Worm (Caenorhabditis elegans) whole organism, young adult: ENCODE results near the gene seld-1.

Experiments
- B0261.1 ChIP-seq: sonication (generic microtip); optimal IDR thresholded peaks from 2 replicates; lab custom pipeline; 2016; ENCODE audit warnings: mild to moderate bottlenecking, missing genetic modification characterization, moderate library complexity, missing compliant biosample characterization
- F22D6.2 ChIP-seq: sonication (generic microtip); optimal IDR thresholded peaks from 2 replicates; lab custom pipeline; 2016; ENCODE audit warnings: mild to moderate bottlenecking, missing genetic modification characterization, missing compliant biosample characterization
- F39B2.1 ChIP-seq: fragments of 200-800 bp; sonication (Bioruptor generic); IDR thresholded peaks from 2 replicates; pipeline ENCODE4 v1.3.6; 2022; ENCODE audit warnings: missing genetic modification reagents, missing genetic modification characterization, missing compliant biosample characterization
- dpl-1 ChIP-seq: fragments of 150-350 bp; optimal IDR thresholded peaks from 2 replicates; lab custom pipeline; 2014; ENCODE audit warnings: missing biosample characterization, missing genetic modification reagents, missing genetic modification characterization
- mes-4 ChIP-seq: sonication (generic microtip); optimal IDR thresholded peaks from 2 replicates; lab custom pipeline; 2016; ENCODE audit warnings: missing genotype, missing genetic modification characterization, missing compliant biosample characterization
- nhr-90 ChIP-seq: sonication (generic microtip); optimal IDR thresholded peaks from 2 replicates; lab custom pipeline; 2016; ENCODE audit warnings: missing genotype, mild to moderate bottlenecking, missing genetic modification characterization, missing compliant biosample characterization
- snpc-4 ChIP-seq, 5 experiments: fragments of 150-350 bp in 1 of 5; sonication (generic microtip) in 4 of 5; optimal IDR thresholded peaks; 2 replicates each; lab custom pipeline; 2014 to 2018; ENCODE audit warnings: missing genetic modification characterization in 5 of 5, missing biosample characterization in 3 of 5, antibody characterized with exemption in 2 of 5, mild to moderate bottlenecking in 2 of 5, missing compliant biosample characterization in 2 of 5, missing genotype in 2 of 5, moderate library complexity in 2 of 5, missing genetic modification reagents in 1 of 5
- unc-62 ChIP-seq: fragments of 150-350 bp; optimal IDR thresholded peaks from 2 replicates; lab custom pipeline; 2014; ENCODE audit warnings: missing biosample characterization, missing genetic modification reagents, missing genetic modification characterization

DNA sequence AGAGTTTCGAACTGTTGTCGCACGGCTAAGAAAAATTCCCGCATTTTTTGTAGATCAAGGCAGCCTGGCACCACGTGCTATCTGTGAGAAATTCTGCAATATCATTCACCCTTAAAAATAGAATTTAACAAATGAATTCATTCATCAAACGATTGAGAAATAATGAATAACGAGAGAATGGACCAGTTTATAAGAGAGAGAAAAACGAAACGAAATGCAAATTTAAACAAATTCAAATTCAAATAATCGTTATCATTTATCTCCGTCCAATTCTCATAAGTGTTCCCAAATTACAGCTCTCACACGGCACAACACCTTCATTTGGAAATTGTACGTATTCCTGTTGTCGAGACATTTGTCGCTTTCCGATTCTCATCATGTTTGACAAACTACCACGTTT is at the start of gene seld-1:
- no peak for TF ChIP-seq mes-4 (tag; lab: Kevin White, UChicago)
- no peak for TF ChIP-seq F22D6.2 (tag; lab: Kevin White, UChicago)
- TF ChIP-seq F39B2.1, result no peak
- TF ChIP-seq B0261.1 (tag; lab: Kevin White, UChicago), result no peak
- no peak for TF ChIP-seq unc-62 (GFP tag; lab: Kevin White, UChicago)
- TF ChIP-seq snpc-4 (GFP tag; optimal IDR thresholded peaks at IDR 0.05; lab: Kevin White, UChicago), result no peak
- no peak for TF ChIP-seq snpc-4 (tag; optimal IDR thresholded peaks at IDR 0.05; lab: Kevin White, UChicago)
- TF ChIP-seq dpl-1, result no peak
- no peak for TF ChIP-seq nhr-90 (tag; lab: Kevin White, UChicago)
